Fruit fly (Drosophila melanogaster): ENCODE results near the gene atk.

atk gene

DNA sequence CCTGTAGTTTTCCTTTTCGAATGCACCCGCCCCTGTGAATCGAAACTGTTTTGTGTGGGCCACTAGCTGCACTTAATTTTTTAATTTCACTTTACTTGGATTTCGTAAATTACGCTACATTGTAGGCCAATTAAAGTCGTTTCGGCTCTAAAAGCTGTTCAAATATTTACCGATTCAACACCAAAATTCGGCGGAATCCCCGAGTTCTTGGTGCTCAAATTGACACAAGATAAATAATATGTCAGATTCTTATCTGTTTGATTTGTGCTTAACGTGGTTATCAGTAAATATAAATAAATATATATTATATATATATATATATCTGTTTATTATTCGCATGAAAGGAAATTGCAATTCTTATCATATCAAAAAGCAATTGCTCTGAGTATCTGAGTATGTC, 16.7 kb downstream of the atk start (continued):
- no peak for TF ChIP-seq az2 (GFP tag; optimal IDR thresholded peaks at IDR 0.05)
- TF ChIP-seq CG2116 (GFP tag; optimal IDR thresholded peaks at IDR 0.05) = no peak
- TF ChIP-seq hth (optimal IDR thresholded peaks at IDR 0.05) = no peak
- TF ChIP-seq CG1024 (GFP tag; IDR thresholded peaks at IDR 0.05) = no peak
- peak; percentile 25; the same call in 1 of the 2 replicates for TF ChIP-seq CG31441 (GFP tag; IDR thresholded peaks at IDR 0.05)
- TF ChIP-seq CG11696 (GFP tag; IDR thresholded peaks at IDR 0.05) = no peak
- TF ChIP-seq CG1832 (GFP tag; optimal IDR thresholded peaks at IDR 0.05) = no peak
- TF ChIP-seq CG18599 (GFP tag; optimal IDR thresholded peaks at IDR 0.05) = peak; percentile 52
- TF ChIP-seq CG3065 (GFP tag; optimal IDR thresholded peaks at IDR 0.05) = no peak
- no peak for TF ChIP-seq sisA (GFP tag; IDR thresholded peaks at IDR 0.05)
- peak; percentile 6 for TF ChIP-seq CG2712 (tag; optimal IDR thresholded peaks at IDR 0.05)
- TF ChIP-seq ATbp (GFP tag; optimal IDR thresholded peaks at IDR 0.05) = peak; percentile 52
- TF ChIP-seq NC2α (GFP tag; optimal IDR thresholded peaks at IDR 0.05) = no peak
- TF ChIP-seq CG8089 (GFP tag; optimal IDR thresholded peaks at IDR 0.05) = no peak
- no peak for TF ChIP-seq CG18262 (tag; optimal IDR thresholded peaks at IDR 0.05)
- no peak for TF ChIP-seq luna (GFP tag; optimal IDR thresholded peaks at IDR 0.05)
- TF ChIP-seq C15 (GFP tag; IDR thresholded peaks at IDR 0.05) = no peak
- no peak for TF ChIP-seq en (GFP tag; optimal IDR thresholded peaks at IDR 0.05)
- TF ChIP-seq CG16813 (GFP tag; IDR thresholded peaks at IDR 0.05; ENCODE audit: partially characterized antibody) = no peak
- TF ChIP-seq crc (GFP tag; optimal IDR thresholded peaks at IDR 0.05) = no peak
- no peak for TF ChIP-seq Deaf1 (tag; optimal IDR thresholded peaks at IDR 0.05)
- TF ChIP-seq CG4328 (GFP tag; optimal IDR thresholded peaks at IDR 0.05) = peak; percentile 6
- no peak for TF ChIP-seq z (GFP tag; IDR thresholded peaks at IDR 0.05)

DNA sequence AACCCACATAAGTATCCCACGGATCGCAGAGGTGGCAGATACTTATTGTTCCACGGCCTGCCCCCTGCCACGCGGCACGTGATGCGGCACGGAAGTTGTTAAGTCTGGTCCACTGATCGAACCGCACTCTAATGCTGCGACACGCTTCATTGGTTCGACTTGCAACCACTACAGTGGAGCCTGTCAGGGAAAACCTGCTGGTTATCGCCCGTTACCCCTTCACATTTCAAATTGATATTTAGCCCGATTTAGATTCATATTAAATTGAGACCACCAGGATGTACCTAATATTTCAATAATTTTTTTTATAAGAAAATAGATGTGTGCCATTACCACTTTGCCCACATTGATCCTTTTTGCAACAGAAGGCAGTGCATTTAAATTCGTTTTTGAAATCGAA, 17.3 kb downstream of the atk start:
- TF ChIP-seq Gug (GFP tag; IDR thresholded peaks at IDR 0.05) (peak; percentile 21; the same call in 1 of the 4 replicates), CG2875 (GFP tag; optimal IDR thresholded peaks at IDR 0.05) (peak; percentile 9), CG33213 (GFP tag; optimal IDR thresholded peaks at IDR 0.05) (no peak), CG7963 (GFP tag; IDR thresholded peaks at IDR 0.05; ENCODE audit: partially characterized antibody) (no peak), Rx (GFP tag; IDR thresholded peaks at IDR 0.05) (no peak), CG11560 (tag; IDR thresholded peaks at IDR 0.05) (0 out of 3 replicates have a peak, but pooled peaks have one; percentile 35), D19A (tag; optimal IDR thresholded peaks at IDR 0.05) (peak; percentile 48), chn (GFP tag; optimal IDR thresholded peaks at IDR 0.05) (peak; percentile 12), Fer2 (tag; optimal IDR thresholded peaks at IDR 0.05) (no peak), tgo (GFP tag; IDR thresholded peaks at IDR 0.05) (peak; percentile 30; the same call in 1 of the 3 replicates), Sin3A (optimal IDR thresholded peaks at IDR 0.05) (no peak), CG17385 (GFP tag; optimal IDR thresholded peaks at IDR 0.05) (no peak), sqz (GFP tag; optimal IDR thresholded peaks at IDR 0.05) (no peak), HLHmδ (GFP tag; optimal IDR thresholded peaks at IDR 0.05) (peak; percentile 80), CG18262 (tag; optimal IDR thresholded peaks at IDR 0.05) (peak; percentile 42), Elba2 (GFP tag; optimal IDR thresholded peaks at IDR 0.05) (no peak), CG8388 (GFP tag; optimal IDR thresholded peaks at IDR 0.05) (peak; percentile 35), gsb-n (tag; optimal IDR thresholded peaks at IDR 0.05) (peak; percentile 36), CG30403 (GFP tag; optimal IDR thresholded peaks at IDR 0.05) (peak; percentile 37), CG15696 (tag; optimal IDR thresholded peaks at IDR 0.05) (peak; percentile 32), cad (GFP tag; optimal IDR thresholded peaks at IDR 0.05) (no peak), salm (tag; optimal IDR thresholded peaks at IDR 0.05) (no peak), CG17568 (GFP tag; optimal IDR thresholded peaks at IDR 0.05) (no peak), CG32772 (GFP tag; IDR thresholded peaks at IDR 0.05) (0 out of 2 replicates have a peak, but pooled peaks have one; percentile 22), ara (GFP tag; IDR thresholded peaks at IDR 0.05) (0 out of 2 replicates have a peak, but pooled peaks have one; percentile 23), CG11398 (GFP tag; optimal IDR thresholded peaks at IDR 0.05) (no peak), prd (optimal IDR thresholded peaks at IDR 0.05) (no peak), prd (GFP tag; IDR thresholded peaks at IDR 0.05) (peak; percentile 34; the same call in 1 of the 3 replicates), CG16813 (GFP tag; IDR thresholded peaks at IDR 0.05; ENCODE audit: partially characterized antibody) (0 out of 3 replicates have a peak, but pooled peaks have one; percentile 21), Dip2 (GFP tag; IDR thresholded peaks at IDR 0.05) (no peak), CG6689 (GFP tag; IDR thresholded peaks at IDR 0.05) (peak; percentile 36; the same call in 1 of the 2 replicates)
